Fruit fly (Drosophila melanogaster): Measurements from ENCODE around the gene CG13288.

CG13288 gene

DNA sequence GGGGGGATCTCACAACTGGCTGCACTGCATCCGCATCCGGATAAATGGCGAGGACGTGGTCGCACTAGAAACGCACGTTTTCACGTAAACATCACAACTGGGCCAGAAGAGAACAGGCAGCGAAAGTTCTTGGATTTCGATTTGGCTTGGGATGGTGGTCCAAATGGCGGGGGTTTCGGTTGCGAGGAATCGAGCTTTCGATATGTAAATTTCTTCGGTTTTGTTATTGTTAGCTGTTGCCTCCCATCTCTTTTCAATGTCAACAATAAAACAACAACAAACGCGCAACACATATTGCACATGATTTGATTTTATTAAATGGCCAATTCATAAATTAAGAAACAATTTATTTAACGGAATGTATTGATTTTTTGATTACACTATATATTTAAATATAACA is 14.0 kb downstream of the CG13288 start, which contains the start of gene PXo (continued):
- TF ChIP-seq CoRest (tag; optimal IDR thresholded peaks at IDR 0.05) = no peak

DNA sequence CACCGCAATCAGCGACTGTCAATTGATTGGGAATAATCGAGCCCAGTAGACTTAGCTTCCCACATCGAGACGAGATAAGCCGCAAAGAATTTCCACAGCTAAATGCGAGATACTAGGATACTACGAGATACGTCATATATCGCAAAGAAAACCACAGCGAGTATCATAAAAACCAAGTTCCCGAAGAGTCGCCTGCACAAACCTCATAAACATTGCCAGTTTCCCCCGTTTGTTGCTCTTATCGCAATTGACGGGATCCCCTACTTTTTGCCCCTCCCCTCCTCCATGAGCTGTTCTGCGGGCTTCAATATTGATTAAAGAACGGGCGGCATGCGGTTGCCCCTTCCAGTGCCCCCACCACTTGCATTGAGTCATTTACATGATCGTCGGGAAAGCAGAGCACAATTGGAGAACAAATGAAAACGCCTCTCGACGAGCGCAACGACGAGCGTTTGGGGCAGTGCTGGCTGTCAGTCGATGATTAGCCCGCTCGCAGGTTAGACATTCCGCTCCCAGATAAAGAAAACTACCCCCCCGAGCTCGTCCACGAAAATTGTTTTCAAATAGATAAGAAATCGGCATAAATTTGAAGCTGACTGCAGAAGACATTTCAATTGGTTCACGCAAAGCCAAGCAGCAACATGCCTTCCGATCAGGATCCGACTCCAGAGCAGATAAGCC is 15.0 kb downstream of the CG13288 start, which contains the start of gene CG32407:
TSS of gene CG32407 (plus strand) at position 51 of the 681 bp plus-strand sequence.
- TF ChIP-seq CTCF (GFP tag; optimal IDR thresholded peaks at IDR 0.05) (no peak), CG18476 (GFP tag; optimal IDR thresholded peaks at IDR 0.05) (no peak), Optix (GFP tag; IDR thresholded peaks at IDR 0.05) (0 out of 3 replicates have a peak, but pooled peaks have one; percentile 27), CG34376 (GFP tag; optimal IDR thresholded peaks at IDR 0.05) (peak; percentile 30), Hr78 (GFP tag; optimal IDR thresholded peaks at IDR 0.05) (peak in 1 of 2 experiments; percentile 4), Med (GFP tag) (peak; percentile 47), CG30020 (tag; optimal IDR thresholded peaks at IDR 0.05) (no peak), ATbp (GFP tag; optimal IDR thresholded peaks at IDR 0.05) (peak; percentile 60), sens-2 (GFP tag; IDR thresholded peaks at IDR 0.05) (peak; percentile 56; the same call in 1 of the 2 replicates), CG8359 (GFP tag; optimal IDR thresholded peaks at IDR 0.05; ENCODE audit: borderline replicate concordance) (no peak), CG11560 (tag; IDR thresholded peaks at IDR 0.05) (no peak), CG4820 (GFP tag; optimal IDR thresholded peaks at IDR 0.05) (peak; percentile 42), CG11695 (GFP tag; IDR thresholded peaks at IDR 0.05) (no peak), HmgZ (tag; optimal IDR thresholded peaks at IDR 0.05) (peak; percentile 19), sug (tag; optimal IDR thresholded peaks at IDR 0.05) (peak; percentile 97), Adf1 (GFP tag; IDR thresholded peaks at IDR 0.05) (peak; percentile 36; the same call in 1 of the 2 replicates), CG12769 (tag; optimal IDR thresholded peaks at IDR 0.05) (peak; percentile 45), HLH54F (GFP tag; optimal IDR thresholded peaks at IDR 0.05) (no peak), CG10543 (GFP tag; optimal IDR thresholded peaks at IDR 0.05) (peak; percentile 64), lmd (GFP tag; IDR thresholded peaks at IDR 0.05) (no peak), CG3163 (GFP tag; optimal IDR thresholded peaks at IDR 0.05) (no peak), Pdp1 (GFP tag; optimal IDR thresholded peaks at IDR 0.05) (peak in 1 of 2 experiments; percentile 19), grn (GFP tag; optimal IDR thresholded peaks at IDR 0.05) (peak; percentile 37), CG11723 (GFP tag; optimal IDR thresholded peaks at IDR 0.05) (peak; percentile 18), Deaf1 (tag; optimal IDR thresholded peaks at IDR 0.05) (peak; percentile 40), CG8290 (GFP tag; optimal IDR thresholded peaks at IDR 0.05) (no peak), CG8290 (tag; optimal IDR thresholded peaks at IDR 0.05) (peak in 1 of 2 experiments; percentile 3), Hr39 (optimal IDR thresholded peaks at IDR 0.05) (no peak), exex (tag; optimal IDR thresholded peaks at IDR 0.05) (peak; percentile 58), CG3065 (GFP tag; optimal IDR thresholded peaks at IDR 0.05) (no peak), CG2875 (GFP tag; optimal IDR thresholded peaks at IDR 0.05) (peak; percentile 25), Opbp (GFP tag; IDR thresholded peaks at IDR 0.05; ENCODE audit: partially characterized antibody) (0 out of 3 replicates have a peak, but pooled peaks have one; percentile 15), sob (GFP tag; IDR thresholded peaks at IDR 0.05) (0 out of 2 replicates have a peak, but pooled peaks have one; percentile 9), Hey (tag; optimal IDR thresholded peaks at IDR 0.05) (peak; percentile 53), z (GFP tag; IDR thresholded peaks at IDR 0.05) (peak; percentile 85), repo (GFP tag; optimal IDR thresholded peaks at IDR 0.05) (peak; percentile 2), hkb (optimal IDR thresholded peaks at IDR 0.05) (no peak), hkb (GFP tag; IDR thresholded peaks at IDR 0.05) (peak; percentile 13; the same call in 1 of the 2 replicates), onecut (GFP tag; IDR thresholded peaks at IDR 0.05) (peak; percentile 45; the same call in 1 of the 2 replicates), CG12071 (GFP tag; optimal IDR thresholded peaks at IDR 0.05) (peak; percentile 9), H2.0 (GFP tag; IDR thresholded peaks at IDR 0.05) (no peak), Vsx1 (GFP tag; optimal IDR thresholded peaks at IDR 0.05) (peak; percentile 72), CG6813 (GFP tag; optimal IDR thresholded peaks at IDR 0.05) (peak; percentile 2), wek (GFP tag; optimal IDR thresholded peaks at IDR 0.05) (peak; percentile 27), Xrp1 (GFP tag; IDR thresholded peaks at IDR 0.05) (0 out of 2 replicates have a peak, but pooled peaks have one; percentile 20), HHEX (GFP tag; optimal IDR thresholded peaks at IDR 0.05) (peak; percentile 23), CG18262 (tag; optimal IDR thresholded peaks at IDR 0.05) (peak; percentile 17)
